Fruit fly (Drosophila melanogaster) whole organism, embryonic: ENCODE results near the gene CG31538.
A peak's percentile ranks its signal among the peaks of the same experiment; 100 is the strongest.

Experiments used
- CG11456 ChIP-seq: fragments of 200-800 bp; sonication (Bioruptor generic); IDR thresholded peaks from 3 replicates; pipeline ENCODE4 v1.3.6; 2022; ENCODE audit warnings: missing biosample characterization, missing genetic modification characterization
- CG12104 ChIP-seq: fragments of 200-800 bp; sonication (Bioruptor generic); optimal IDR thresholded peaks from 3 replicates; lab custom pipeline; 2016; ENCODE audit warnings: missing biosample characterization, missing genetic modification characterization
- CG12299 ChIP-seq: fragments of 200-800 bp; sonication (Bioruptor generic); optimal IDR thresholded peaks from 2 replicates; lab custom pipeline; 2018; ENCODE audit warnings: missing biosample characterization, mild to moderate bottlenecking, missing genetic modification characterization
- CG12659 ChIP-seq: fragments of 200-800 bp; sonication (Bioruptor generic); optimal IDR thresholded peaks from 3 replicates; lab custom pipeline; 2017; ENCODE audit warnings: mild to moderate bottlenecking, missing biosample characterization, missing genetic modification reagents, missing genetic modification characterization
- CG13894 ChIP-seq: fragments of 200-800 bp; sonication (Bioruptor generic); optimal IDR thresholded peaks from 3 replicates; lab custom pipeline; 2018; ENCODE audit warnings: missing biosample characterization, mild to moderate bottlenecking, missing genetic modification characterization, moderate library complexity
- CG14014 ChIP-seq: fragments of 200-800 bp; sonication (Bioruptor generic); IDR thresholded peaks from 2 replicates; pipeline ENCODE4 v1.3.6; 2022; ENCODE audit warnings: missing biosample characterization, missing genetic modification characterization
- CG14441 ChIP-seq: fragments of 200-800 bp; sonication (Bioruptor generic); IDR thresholded peaks from 2 replicates; pipeline ENCODE4 v1.3.6; 2022; ENCODE audit warnings: missing biosample characterization, missing genetic modification characterization
- CG14965 ChIP-seq: fragments of 200-800 bp; sonication (Bioruptor generic); optimal IDR thresholded peaks from 2 replicates; lab custom pipeline; 2016; ENCODE audit warnings: missing biosample characterization, missing genetic modification characterization, borderline replicate concordance
- CG1602 ChIP-seq: fragments of 200-800 bp; sonication (Bioruptor generic); optimal IDR thresholded peaks from 3 replicates; lab custom pipeline; 2016; ENCODE audit warnings: missing biosample characterization, missing genetic modification characterization
- CG17328 ChIP-seq: fragments of 200-800 bp; sonication (Bioruptor generic); IDR thresholded peaks from 2 replicates; pipeline ENCODE4 v1.3.6; 2022; ENCODE audit warnings: missing biosample characterization, missing genetic modification characterization
- CG18619 ChIP-seq: fragments of 200-800 bp; sonication (Bioruptor generic); optimal IDR thresholded peaks from 3 replicates; lab custom pipeline; 2017; ENCODE audit warnings: missing biosample characterization, mild to moderate bottlenecking, missing genetic modification characterization
- CG2129 ChIP-seq: fragments of 200-800 bp; sonication (Bioruptor generic); IDR thresholded peaks from 2 replicates; pipeline ENCODE4 v1.3.6; 2022; ENCODE audit warnings: missing biosample characterization, missing genetic modification characterization; ENCODE audit not compliant: partially characterized antibody
- CG2202 ChIP-seq: fragments of 200-800 bp; sonication (Bioruptor generic); optimal IDR thresholded peaks from 2 replicates; lab custom pipeline; 2018; ENCODE audit warnings: missing biosample characterization, mild to moderate bottlenecking, missing genetic modification characterization
- CG31441 ChIP-seq: fragments of 200-800 bp; sonication (Bioruptor generic); IDR thresholded peaks from 2 replicates; pipeline ENCODE4 v1.3.6; 2022; ENCODE audit warnings: missing biosample characterization, missing genetic modification characterization
- CG3407 ChIP-seq: fragments of 200-800 bp; sonication (Bioruptor generic); optimal IDR thresholded peaks from 2 replicates; lab custom pipeline; 2018; ENCODE audit warnings: missing biosample characterization, mild to moderate bottlenecking, missing genetic modification characterization
- CG7357 ChIP-seq: fragments of 200-800 bp; sonication (Bioruptor generic); IDR thresholded peaks from 3 replicates; pipeline ENCODE4 v1.3.6; 2022; ENCODE audit warnings: missing biosample characterization, missing genetic modification characterization
- CG7556 ChIP-seq: fragments of 200-800 bp; sonication (Bioruptor generic); optimal IDR thresholded peaks from 2 replicates; lab custom pipeline; 2017; ENCODE audit warnings: missing biosample characterization, mild to moderate bottlenecking, missing genetic modification characterization
- CG8089 ChIP-seq: fragments of 200-800 bp; sonication (Bioruptor generic); optimal IDR thresholded peaks from 3 replicates; lab custom pipeline; 2016; ENCODE audit warnings: missing biosample characterization, missing genetic modification characterization
- CG8359 ChIP-seq: fragments of 200-800 bp; sonication (Bioruptor generic); optimal IDR thresholded peaks from 2 replicates; lab custom pipeline; 2017; ENCODE audit warnings: missing biosample characterization, mild to moderate bottlenecking, missing genetic modification characterization, borderline replicate concordance
- CG8388 ChIP-seq: fragments of 200-800 bp; sonication (Bioruptor generic); optimal IDR thresholded peaks from 2 replicates; lab custom pipeline; 2019; ENCODE audit warnings: missing biosample characterization, mild to moderate bottlenecking, missing genetic modification characterization, moderate library complexity
- CHES-1-like ChIP-seq: fragments of 200-800 bp; sonication (Bioruptor generic); optimal IDR thresholded peaks from 2 replicates; lab custom pipeline; 2016; ENCODE audit warnings: missing biosample characterization, missing genetic modification characterization
- Dfd ChIP-seq, 2 experiments: fragments of >200 bp; optimal IDR thresholded peaks; 2 replicates each; lab custom pipeline; 2017; ENCODE audit warnings: missing biosample characterization in 2 of 2, missing genetic modification characterization in 2 of 2
- E2f2 ChIP-seq: fragments of 200-800 bp; sonication (Bioruptor generic); IDR thresholded peaks from 2 replicates; pipeline ENCODE4 v1.3.6; 2022; ENCODE audit warnings: missing biosample characterization, missing genetic modification characterization
- Fer3 ChIP-seq: fragments of 200-800 bp; sonication (Bioruptor generic); optimal IDR thresholded peaks from 2 replicates; lab custom pipeline; 2018; ENCODE audit warnings: missing biosample characterization, mild to moderate bottlenecking, missing genetic modification characterization, moderate library complexity
- H15 ChIP-seq: fragments of 200-800 bp; sonication (Bioruptor generic); IDR thresholded peaks from 3 replicates; pipeline ENCODE4 v1.3.6; 2022; ENCODE audit warnings: missing biosample characterization, missing genetic modification characterization
- HLHmδ ChIP-seq: fragments of 200-800 bp; sonication (Bioruptor generic); optimal IDR thresholded peaks from 2 replicates; lab custom pipeline; 2018; ENCODE audit warnings: missing biosample characterization, mild to moderate bottlenecking, missing genetic modification characterization, moderate library complexity
- HmgD ChIP-seq: fragments of 200-800 bp; sonication (Bioruptor generic); optimal IDR thresholded peaks from 3 replicates; lab custom pipeline; 2016; ENCODE audit warnings: missing biosample characterization, missing genetic modification characterization
- Max ChIP-seq: fragments of 200-800 bp; sonication (Bioruptor generic); optimal IDR thresholded peaks from 2 replicates; lab custom pipeline; 2016; ENCODE audit warnings: missing biosample characterization, mild to moderate bottlenecking, missing genetic modification characterization
- Neu2 ChIP-seq: fragments of 200-800 bp; sonication (Bioruptor generic); optimal IDR thresholded peaks from 3 replicates; lab custom pipeline; 2016; ENCODE audit warnings: missing biosample characterization, missing genetic modification characterization, borderline replicate concordance
- Nf-YA ChIP-seq: fragments of 200-800 bp; sonication (Bioruptor generic); IDR thresholded peaks from 2 replicates; pipeline ENCODE4 v1.3.6; 2022; ENCODE audit warnings: missing biosample characterization, missing genetic modification characterization
- Ptx1 ChIP-seq: fragments of 200-800 bp; sonication (Bioruptor generic); IDR thresholded peaks from 2 replicates; pipeline ENCODE4 v1.3.6; 2022; ENCODE audit warnings: missing biosample characterization, missing genetic modification characterization
- Sin3A ChIP-seq: fragments of >200 bp; optimal IDR thresholded peaks from 2 replicates; lab custom pipeline; 2018
- amos ChIP-seq: fragments of 200-800 bp; sonication (Bioruptor generic); IDR thresholded peaks from 2 replicates; pipeline ENCODE4 v1.3.6; 2022; ENCODE audit warnings: missing biosample characterization, missing genetic modification characterization; ENCODE audit not compliant: partially characterized antibody
- ash1 ChIP-seq: fragments of 200-800 bp; sonication (Bioruptor generic); optimal IDR thresholded peaks from 2 replicates; lab custom pipeline; 2018; ENCODE audit warnings: missing biosample characterization, mild to moderate bottlenecking, missing genetic modification characterization
- bab2 ChIP-seq: fragments of 200-800 bp; sonication (Bioruptor generic); optimal IDR thresholded peaks from 2 replicates; lab custom pipeline; 2016; ENCODE audit warnings: missing biosample characterization, missing genetic modification characterization
- btn ChIP-seq: fragments of 200-800 bp; sonication (Bioruptor generic); optimal IDR thresholded peaks from 2 replicates; lab custom pipeline; 2016; ENCODE audit warnings: missing biosample characterization, missing genetic modification characterization
- ci ChIP-seq: fragments of 200-800 bp; sonication (Bioruptor generic); IDR thresholded peaks from 3 replicates; pipeline ENCODE4 v1.3.6; 2022; ENCODE audit warnings: missing biosample characterization, missing genetic modification characterization
- croc ChIP-seq: fragments of 200-800 bp; sonication (Bioruptor generic); conservative IDR thresholded peaks from 3 replicates; pipeline ENCODE4 v1.3.6; 2022; ENCODE audit warnings: missing biosample characterization, missing genetic modification characterization
- crol ChIP-seq: fragments of 200-800 bp; sonication (Bioruptor generic); IDR thresholded peaks from 2 replicates; pipeline ENCODE4 v1.3.6; 2022; ENCODE audit warnings: missing biosample characterization, missing genetic modification characterization
- eve ChIP-seq, 2 experiments: fragments of >200 bp; optimal IDR thresholded peaks; 2 replicates each; lab custom pipeline; 2017; ENCODE audit warnings: missing biosample characterization in 2 of 2, missing genetic modification characterization in 2 of 2
- fd64A ChIP-seq: fragments of 200-800 bp; sonication (Bioruptor generic); optimal IDR thresholded peaks from 3 replicates; lab custom pipeline; 2018; ENCODE audit warnings: missing biosample characterization, mild to moderate bottlenecking, missing genetic modification characterization
- gem ChIP-seq: fragments of 200-800 bp; sonication (Bioruptor generic); optimal IDR thresholded peaks from 2 replicates; lab custom pipeline; 2019; ENCODE audit warnings: missing biosample characterization, mild to moderate bottlenecking, missing genetic modification characterization, moderate library complexity
- hb ChIP-seq: fragments of 200-800 bp; sonication (Bioruptor generic); IDR thresholded peaks from 3 replicates; pipeline ENCODE4 v1.3.6; 2022; ENCODE audit warnings: missing biosample characterization, missing genetic modification characterization; ENCODE audit not compliant: partially characterized antibody
- jigr1 ChIP-seq: fragments of 200-800 bp; sonication (Bioruptor generic); IDR thresholded peaks from 3 replicates; pipeline ENCODE4 v1.3.6; 2022; ENCODE audit warnings: missing biosample characterization, missing genetic modification characterization
- prd ChIP-seq, 3 experiments: fragments of >200 bp in 2 of 3; fragments of 200-800 bp in 1 of 3; sonication (Bioruptor generic) in 1 of 3; optimal IDR thresholded peaks in 2 of 3; IDR thresholded peaks in 1 of 3; 2 replicates in 2 of 3; 3 replicates in 1 of 3; pipeline versions ENCODE4 v1.3.6 to Lab custom; 2017 to 2022; ENCODE audit warnings: missing biosample characterization in 1 of 3, missing genetic modification characterization in 1 of 3
- ro ChIP-seq: fragments of 200-800 bp; sonication (Bioruptor generic); IDR thresholded peaks from 2 replicates; pipeline ENCODE4 v1.3.6; 2022; ENCODE audit warnings: missing biosample characterization, missing genetic modification characterization
- schlank ChIP-seq: fragments of 200-800 bp; sonication (Bioruptor generic); optimal IDR thresholded peaks from 2 replicates; lab custom pipeline; 2018; ENCODE audit warnings: missing biosample characterization, mild to moderate bottlenecking, missing genetic modification characterization
- sim ChIP-seq: fragments of 200-800 bp; sonication (Bioruptor generic); IDR thresholded peaks from 2 replicates; pipeline ENCODE4 v1.3.6; 2022; ENCODE audit warnings: missing biosample characterization, missing genetic modification characterization
- slou ChIP-seq: fragments of 200-800 bp; sonication (Bioruptor generic); optimal IDR thresholded peaks from 3 replicates; lab custom pipeline; 2016; ENCODE audit warnings: missing biosample characterization, missing genetic modification characterization
- sr ChIP-seq: fragments of 200-800 bp; sonication (Bioruptor generic); IDR thresholded peaks from 3 replicates; pipeline ENCODE4 v1.3.6; 2022; ENCODE audit warnings: missing biosample characterization, missing genetic modification characterization
- vfl ChIP-seq: fragments of 200-800 bp; sonication (Bioruptor generic); optimal IDR thresholded peaks from 2 replicates; lab custom pipeline; 2016; ENCODE audit warnings: missing biosample characterization, missing genetic modification characterization

The CG31538 gene

DNA sequence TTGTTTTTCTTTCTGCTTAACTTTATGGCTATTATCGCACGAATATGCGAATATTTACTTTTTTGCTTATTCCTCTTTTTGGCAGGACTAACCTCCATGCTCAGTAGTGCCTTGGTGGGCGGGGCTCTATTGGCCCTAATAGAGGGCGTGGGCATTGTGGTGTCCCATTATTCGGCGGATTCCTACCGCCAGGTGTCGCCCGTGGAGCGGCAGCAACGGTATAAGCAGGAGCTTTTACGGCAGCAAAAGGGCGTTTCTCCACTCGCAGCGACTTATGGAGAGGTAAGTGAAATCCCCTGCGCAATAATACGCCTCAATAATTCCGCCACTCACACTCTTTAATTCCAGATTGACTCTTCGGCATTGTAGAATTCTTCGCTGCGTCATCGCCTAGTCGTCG is 23.0 kb upstream of the CG31538 start (continued):
- TF ChIP-seq prd (optimal IDR thresholded peaks at IDR 0.05; lab: Kevin White, UChicago) (no peak), prd (GFP tag; IDR thresholded peaks at IDR 0.05; lab: Robert Waterston, UW) (0 out of 3 replicates have a peak, but pooled peaks have one; percentile 21), slou (no peak), btn (GFP tag; lab: Kevin White, UChicago) (no peak), fd64A (peak; percentile 8), CG8388 (GFP tag; lab: Kevin White, UChicago) (no peak), Nf-YA (GFP tag; lab: Robert Waterston, UW) (no peak), sr (GFP tag; lab: Robert Waterston, UW) (0 out of 3 replicates have a peak, but pooled peaks have one; percentile 16), gem (tag; lab: Kevin White, UChicago) (no peak), HLHmδ (GFP tag; lab: Kevin White, UChicago) (peak; percentile 65), schlank (tag; lab: Kevin White, UChicago) (no peak), Fer3 (tag; lab: Kevin White, UChicago) (no peak), hb (GFP tag; lab: Robert Waterston, UW) (0 out of 3 replicates have a peak, but pooled peaks have one; percentile 40), CHES-1-like (no peak), CG7357 (GFP tag; lab: Robert Waterston, UW) (no peak), Dfd (GFP tag; optimal IDR thresholded peaks at IDR 0.05; lab: Kevin White, UChicago) (no peak), Ptx1 (GFP tag; lab: Robert Waterston, UW) (0 out of 2 replicates have a peak, but pooled peaks have one; percentile 9), ci (GFP tag; lab: Robert Waterston, UW) (peak; percentile 83), ro (GFP tag; lab: Robert Waterston, UW) (no peak), CG3407 (GFP tag; lab: Kevin White, UChicago) (no peak), CG31441 (no peak), CG1602 (GFP tag; lab: Kevin White, UChicago) (no peak), CG12104 (no peak), eve (GFP tag; optimal IDR thresholded peaks at IDR 0.05; lab: Kevin White, UChicago) (no peak), vfl (GFP tag; lab: Kevin White, UChicago) (no peak), CG13894 (tag; lab: Kevin White, UChicago) (peak; percentile 52), jigr1 (no peak), Neu2 (GFP tag; lab: Kevin White, UChicago) (no peak), CG18619 (no peak), CG12659 (GFP tag; lab: Kevin White, UChicago) (no peak), CG7556 (GFP tag; lab: Kevin White, UChicago) (no peak), crol (GFP tag; lab: Robert Waterston, UW) (0 out of 2 replicates have a peak, but pooled peaks have one; percentile 12), sim (GFP tag; lab: Robert Waterston, UW) (no peak), bab2 (no peak), CG14965 (GFP tag; lab: Kevin White, UChicago) (peak; percentile 95), CG11456 (GFP tag; lab: Robert Waterston, UW) (peak; percentile 73), Max (GFP tag; lab: Kevin White, UChicago) (no peak), CG14014 (GFP tag; lab: Robert Waterston, UW) (no peak), HmgD (GFP tag; lab: Kevin White, UChicago) (no peak), CG8089 (GFP tag; lab: Kevin White, UChicago) (peak; percentile 33), ash1 (GFP tag; lab: Kevin White, UChicago) (no peak), H15 (GFP tag; lab: Robert Waterston, UW) (0 out of 3 replicates have a peak, but pooled peaks have one; percentile 22), CG2129 (GFP tag; lab: Robert Waterston, UW) (no peak), E2f2 (no peak), CG14441 (peak; percentile 62), croc (GFP tag; lab: Robert Waterston, UW) (0 out of 3 replicates have a peak, but pooled peaks have one; percentile 13), CG2202 (tag; lab: Kevin White, UChicago) (no peak), amos (no peak), CG17328 (GFP tag; lab: Robert Waterston, UW) (peak; percentile 49), Sin3A (lab: Kevin White, UChicago) (no peak), CG8359 (GFP tag; lab: Kevin White, UChicago) (no peak), CG12299 (no peak)
